In genomic region chr3R:15872829-15873440, dm6 we compare ENCODE assay signal across 2 fruit fly cellular contexts.
TF ChIP-seq lines count a peak whose summit lies in the region.

No protein-coding gene starts in this region.

- TF ChIP-seq CTCF in whole organism, embryonic (GFP tag; optimal IDR thresholded peaks at IDR 0.05; lab: Kevin White, UChicago) = no peak

TF ChIP-seq in whole organism, adult, 20 proteins besides CTCF, POLR2A, EP300 and RAD21:
- TF ChIP-seq CG33017 (tag; optimal IDR thresholded peaks at IDR 0.05; lab: Kevin White, UChicago) = no peak
- peak; percentile 39 for TF ChIP-seq bab1 (GFP tag; optimal IDR thresholded peaks at IDR 0.05; lab: Kevin White, UChicago)
- no peak for TF ChIP-seq CG5204 (GFP tag; optimal IDR thresholded peaks at IDR 0.05; lab: Kevin White, UChicago)
- TF ChIP-seq tj (GFP tag; optimal IDR thresholded peaks at IDR 0.05; lab: Kevin White, UChicago) = peak; percentile 90

TF ChIP-seq in whole organism, embryonic, 481 proteins besides CTCF, POLR2A, EP300 and RAD21:
- TF ChIP-seq usp (GFP tag; optimal IDR thresholded peaks at IDR 0.05; lab: Kevin White, UChicago) = no peak
- TF ChIP-seq gro (GFP tag; optimal IDR thresholded peaks at IDR 0.05; lab: Kevin White, UChicago) = peak; percentile 67
- TF ChIP-seq sd (tag; optimal IDR thresholded peaks at IDR 0.05; lab: Kevin White, UChicago) = peak; percentile 94
- TF ChIP-seq HmgZ (tag; optimal IDR thresholded peaks at IDR 0.05; lab: Kevin White, UChicago) = no peak
- TF ChIP-seq CG12769 (tag; optimal IDR thresholded peaks at IDR 0.05; lab: Kevin White, UChicago) = peak; percentile 13
- no peak for TF ChIP-seq CG11560 (tag; IDR thresholded peaks at IDR 0.05; lab: Robert Waterston, UW)
- no peak for TF ChIP-seq CG12219 (GFP tag; optimal IDR thresholded peaks at IDR 0.05; lab: Kevin White, UChicago)
- TF ChIP-seq Awh (GFP tag; IDR thresholded peaks at IDR 0.05; lab: Robert Waterston, UW) = peak; percentile 77
- no peak for TF ChIP-seq dmrt11E (tag; optimal IDR thresholded peaks at IDR 0.05; lab: Kevin White, UChicago)
- 0 out of 4 replicates have a peak, but pooled peaks have one; percentile 18 for TF ChIP-seq chinmo (GFP tag; IDR thresholded peaks at IDR 0.05; lab: Robert Waterston, UW; ENCODE audit: partially characterized antibody)
- no peak for TF ChIP-seq Opbp (GFP tag; IDR thresholded peaks at IDR 0.05; lab: Robert Waterston, UW; ENCODE audit: partially characterized antibody)
- TF ChIP-seq CG32532 (GFP tag; IDR thresholded peaks at IDR 0.05; lab: Robert Waterston, UW) = no peak
- no peak for TF ChIP-seq CG8359 (GFP tag; optimal IDR thresholded peaks at IDR 0.05; lab: Kevin White, UChicago; ENCODE audit: borderline replicate concordance)
- TF ChIP-seq Vsx1 (GFP tag; optimal IDR thresholded peaks at IDR 0.05; lab: Kevin White, UChicago) = peak; percentile 22
- TF ChIP-seq CG10321 (GFP tag; IDR thresholded peaks at IDR 0.05; lab: Robert Waterston, UW) = no peak
- TF ChIP-seq her (GFP tag; optimal IDR thresholded peaks at IDR 0.05; lab: Kevin White, UChicago) = no peak
- TF ChIP-seq da (GFP tag; optimal IDR thresholded peaks at IDR 0.05; lab: Kevin White, UChicago) = no peak
- TF ChIP-seq CG11093 (GFP tag; IDR thresholded peaks at IDR 0.05; lab: Robert Waterston, UW) = no peak
- TF ChIP-seq zen2 (GFP tag; IDR thresholded peaks at IDR 0.05; lab: Robert Waterston, UW; ENCODE audit: partially characterized antibody) = no peak
- no peak for TF ChIP-seq Blimp-1 (GFP tag; optimal IDR thresholded peaks at IDR 0.05; lab: Kevin White, UChicago)
- no peak for TF ChIP-seq H2.0 (GFP tag; IDR thresholded peaks at IDR 0.05; lab: Robert Waterston, UW)
- no peak for TF ChIP-seq otp (GFP tag; IDR thresholded peaks at IDR 0.05; lab: Robert Waterston, UW)
- no peak for TF ChIP-seq CG9609 (GFP tag; optimal IDR thresholded peaks at IDR 0.05; lab: Kevin White, UChicago)
- TF ChIP-seq CG31388 (GFP tag; optimal IDR thresholded peaks at IDR 0.05; lab: Kevin White, UChicago) = no peak
- TF ChIP-seq HLH4C (GFP tag; IDR thresholded peaks at IDR 0.05; lab: Robert Waterston, UW; ENCODE audit: partially characterized antibody) = no peak
- TF ChIP-seq knrl (GFP tag; IDR thresholded peaks at IDR 0.05; lab: Robert Waterston, UW; ENCODE audit: partially characterized antibody) = no peak
- no peak for TF ChIP-seq PHDP (tag; optimal IDR thresholded peaks at IDR 0.05; lab: Kevin White, UChicago)
- no peak for TF ChIP-seq CG18764 (GFP tag; optimal IDR thresholded peaks at IDR 0.05; lab: Kevin White, UChicago)
- TF ChIP-seq CG11504 (tag; optimal IDR thresholded peaks at IDR 0.05; lab: Kevin White, UChicago) = no peak
- TF ChIP-seq trem (tag; optimal IDR thresholded peaks at IDR 0.05; lab: Kevin White, UChicago) = no peak
- TF ChIP-seq CG33557 (GFP tag; optimal IDR thresholded peaks at IDR 0.05; lab: Kevin White, UChicago) = no peak
- no peak for TF ChIP-seq Ets97D (GFP tag; optimal IDR thresholded peaks at IDR 0.05; lab: Kevin White, UChicago)
- no peak for TF ChIP-seq CG1832 (GFP tag; optimal IDR thresholded peaks at IDR 0.05; lab: Kevin White, UChicago)
- no peak for TF ChIP-seq CG14014 (GFP tag; IDR thresholded peaks at IDR 0.05; lab: Robert Waterston, UW)
- TF ChIP-seq CG33213 (GFP tag; optimal IDR thresholded peaks at IDR 0.05; lab: Kevin White, UChicago) = no peak
- TF ChIP-seq CG8478 (optimal IDR thresholded peaks at IDR 0.05; lab: Kevin White, UChicago) = no peak
- TF ChIP-seq CG11696 (GFP tag; IDR thresholded peaks at IDR 0.05; lab: Robert Waterston, UW) = no peak
- TF ChIP-seq az2 (GFP tag; optimal IDR thresholded peaks at IDR 0.05; lab: Kevin White, UChicago) = no peak
- TF ChIP-seq oc (tag; optimal IDR thresholded peaks at IDR 0.05; lab: Kevin White, UChicago) = peak; percentile 56
- TF ChIP-seq Poxn (GFP tag; IDR thresholded peaks at IDR 0.05; lab: Robert Waterston, UW) = no peak
- no peak for TF ChIP-seq ftz-f1 (GFP tag; optimal IDR thresholded peaks at IDR 0.05; lab: Kevin White, UChicago)
- peak; percentile 34 for TF ChIP-seq run (tag; optimal IDR thresholded peaks at IDR 0.05; lab: Kevin White, UChicago)
- TF ChIP-seq psq (GFP tag; optimal IDR thresholded peaks at IDR 0.05; lab: Kevin White, UChicago) = no peak
- no peak for TF ChIP-seq hb (GFP tag; IDR thresholded peaks at IDR 0.05; lab: Robert Waterston, UW; ENCODE audit: partially characterized antibody)
- no peak for TF ChIP-seq CG17912 (GFP tag; optimal IDR thresholded peaks at IDR 0.05; lab: Kevin White, UChicago)
- no peak for TF ChIP-seq lov (optimal IDR thresholded peaks at IDR 0.05; lab: Kevin White, UChicago)
- TF ChIP-seq lov (GFP tag; IDR thresholded peaks at IDR 0.05; lab: Robert Waterston, UW) = no peak
- no peak for TF ChIP-seq CG12744 (GFP tag; optimal IDR thresholded peaks at IDR 0.05; lab: Kevin White, UChicago)
- TF ChIP-seq Usf (GFP tag; optimal IDR thresholded peaks at IDR 0.05; lab: Kevin White, UChicago) = no peak
- TF ChIP-seq CG12942 (GFP tag; optimal IDR thresholded peaks at IDR 0.05; lab: Kevin White, UChicago) = no peak
- TF ChIP-seq NC2α (GFP tag; optimal IDR thresholded peaks at IDR 0.05; lab: Kevin White, UChicago) = no peak
- no peak for TF ChIP-seq prd (optimal IDR thresholded peaks at IDR 0.05; lab: Kevin White, UChicago)
- TF ChIP-seq prd (GFP tag; IDR thresholded peaks at IDR 0.05; lab: Robert Waterston, UW) = no peak
